Fruit fly (Drosophila melanogaster): ENCODE data around the gene CG31789.

The CG31789 gene

dm6 chr2L:18584617-18585016, 21.1 kb upstream of the CG31789 start (continued):
- no peak for TF ChIP-seq CG10979 (tag; optimal IDR thresholded peaks at IDR 0.05)
- no peak for TF ChIP-seq chif (GFP tag; optimal IDR thresholded peaks at IDR 0.05)
- no peak for TF ChIP-seq Hr39 (optimal IDR thresholded peaks at IDR 0.05)
- no peak for TF ChIP-seq HLH54F (GFP tag; optimal IDR thresholded peaks at IDR 0.05)
- TF ChIP-seq Ravus (GFP tag; IDR thresholded peaks at IDR 0.05), result no peak; the same call in 1 of the 2 replicates
- TF ChIP-seq oc (tag; optimal IDR thresholded peaks at IDR 0.05), result no peak
- TF ChIP-seq Xbp1 (GFP tag; optimal IDR thresholded peaks at IDR 0.05), result no peak
- no peak for TF ChIP-seq nerfin-2 (GFP tag; IDR thresholded peaks at IDR 0.05; ENCODE audit: partially characterized antibody)
- peak; percentile 51 for TF ChIP-seq ara (GFP tag; IDR thresholded peaks at IDR 0.05)
- no peak for TF ChIP-seq CG7271 (tag; optimal IDR thresholded peaks at IDR 0.05)
- TF ChIP-seq Med (GFP tag), result peak; percentile 70
- TF ChIP-seq Pdp1 (GFP tag; optimal IDR thresholded peaks at IDR 0.05), result peak in 1 of 2 experiments; percentile 9
- no peak for TF ChIP-seq CG11398 (GFP tag; optimal IDR thresholded peaks at IDR 0.05)
- TF ChIP-seq eve (GFP tag; optimal IDR thresholded peaks at IDR 0.05), result no peak
- no peak for TF ChIP-seq HLHmδ (GFP tag; optimal IDR thresholded peaks at IDR 0.05)
- no peak for TF ChIP-seq grau (tag; optimal IDR thresholded peaks at IDR 0.05)
- peak; percentile 42; the same call in 1 of the 3 replicates for TF ChIP-seq CG7357 (GFP tag; IDR thresholded peaks at IDR 0.05)
- peak; percentile 45 for TF ChIP-seq dmrt99B (tag; optimal IDR thresholded peaks at IDR 0.05)
- peak; percentile 71 for TF ChIP-seq Dbx (GFP tag; IDR thresholded peaks at IDR 0.05)
- no peak for TF ChIP-seq klu (GFP tag; IDR thresholded peaks at IDR 0.05)
- no peak for TF ChIP-seq disco-r (GFP tag; optimal IDR thresholded peaks at IDR 0.05)
- TF ChIP-seq CG17612 (GFP tag; IDR thresholded peaks at IDR 0.05), result no peak
- TF ChIP-seq TFAM (GFP tag; optimal IDR thresholded peaks at IDR 0.05), result no peak
- TF ChIP-seq mam (GFP tag; optimal IDR thresholded peaks at IDR 0.05), result no peak
- TF ChIP-seq CG17829 (tag; optimal IDR thresholded peaks at IDR 0.05), result no peak
- TF ChIP-seq run (tag; optimal IDR thresholded peaks at IDR 0.05), result no peak
- no peak for TF ChIP-seq CG7745 (tag; optimal IDR thresholded peaks at IDR 0.05)
- TF ChIP-seq fd3F (GFP tag; optimal IDR thresholded peaks at IDR 0.05), result no peak
- no peak for TF ChIP-seq gcm (GFP tag; optimal IDR thresholded peaks at IDR 0.05)
- no peak for TF ChIP-seq Elba2 (GFP tag; optimal IDR thresholded peaks at IDR 0.05)
- TF ChIP-seq CG34422 (GFP tag; IDR thresholded peaks at IDR 0.05), result no peak
- TF ChIP-seq Fer2 (tag; optimal IDR thresholded peaks at IDR 0.05), result no peak
- no peak for TF ChIP-seq seq (GFP tag; IDR thresholded peaks at IDR 0.05)
- TF ChIP-seq CG30020 (tag; optimal IDR thresholded peaks at IDR 0.05), result no peak
- no peak for TF ChIP-seq az2 (GFP tag; optimal IDR thresholded peaks at IDR 0.05)
- no peak for TF ChIP-seq CG10267 (tag; optimal IDR thresholded peaks at IDR 0.05)
- TF ChIP-seq Ptx1 (GFP tag; IDR thresholded peaks at IDR 0.05), result peak; percentile 50
- TF ChIP-seq Opbp (GFP tag; IDR thresholded peaks at IDR 0.05; ENCODE audit: partially characterized antibody), result no peak
- TF ChIP-seq CG10565 (GFP tag; optimal IDR thresholded peaks at IDR 0.05), result no peak
- no peak for TF ChIP-seq Atf-2 (GFP tag; optimal IDR thresholded peaks at IDR 0.05)
- no peak for TF ChIP-seq Mrtf (GFP tag; IDR thresholded peaks at IDR 0.05)
- no peak for TF ChIP-seq ttk (GFP tag; IDR thresholded peaks at IDR 0.05)
- TF ChIP-seq pho (GFP tag; optimal IDR thresholded peaks at IDR 0.05), result no peak
- no peak for TF ChIP-seq CG14860 (GFP tag; IDR thresholded peaks at IDR 0.05; ENCODE audit: partially characterized antibody)
- no peak for TF ChIP-seq CG16863 (GFP tag; optimal IDR thresholded peaks at IDR 0.05)
- TF ChIP-seq crol (GFP tag; IDR thresholded peaks at IDR 0.05), result no peak
- peak; percentile 42 for TF ChIP-seq CG11504 (tag; optimal IDR thresholded peaks at IDR 0.05)
- no peak for TF ChIP-seq lov (optimal IDR thresholded peaks at IDR 0.05)
- no peak for TF ChIP-seq lov (GFP tag; IDR thresholded peaks at IDR 0.05)
- TF ChIP-seq Meics (GFP tag; optimal IDR thresholded peaks at IDR 0.05), result peak; percentile 35
- no peak for TF ChIP-seq MTF-1 (GFP tag; optimal IDR thresholded peaks at IDR 0.05; ENCODE audit: borderline replicate concordance)
- no peak for TF ChIP-seq fd96Cb (tag; optimal IDR thresholded peaks at IDR 0.05)
